Fruit fly (Drosophila melanogaster) whole organism, embryonic: ENCODE results near the gene AstCC.
A peak's percentile ranks its signal among the peaks of the same experiment; 100 is the strongest.

Experiments used
- Ada2b ChIP-seq: fragments of 200-800 bp; sonication (Bioruptor generic); IDR thresholded peaks from 2 replicates; pipeline ENCODE4 v1.3.6; 2022; ENCODE audit warnings: missing biosample characterization, missing genetic modification characterization
- Atf6 ChIP-seq: fragments of 200-800 bp; sonication (Bioruptor generic); IDR thresholded peaks from 2 replicates; pipeline ENCODE4 v1.3.6; 2022; ENCODE audit warnings: missing biosample characterization, missing genetic modification characterization
- CG10267 ChIP-seq: fragments of 200-800 bp; sonication (Bioruptor generic); optimal IDR thresholded peaks from 2 replicates; lab custom pipeline; 2018; ENCODE audit warnings: missing biosample characterization, mild to moderate bottlenecking, missing genetic modification characterization, moderate library complexity
- CG12391 ChIP-seq: fragments of 200-800 bp; sonication (Bioruptor generic); optimal IDR thresholded peaks from 3 replicates; lab custom pipeline; 2018; ENCODE audit warnings: missing biosample characterization, mild to moderate bottlenecking, missing genetic modification characterization, moderate library complexity
- CG13424 ChIP-seq: fragments of 200-800 bp; sonication (Bioruptor generic); optimal IDR thresholded peaks from 2 replicates; lab custom pipeline; 2019; ENCODE audit warnings: missing biosample characterization, mild to moderate bottlenecking, missing genetic modification characterization, moderate library complexity
- CG15011 ChIP-seq: fragments of 200-800 bp; sonication (Bioruptor generic); optimal IDR thresholded peaks from 3 replicates; lab custom pipeline; 2018; ENCODE audit warnings: missing biosample characterization, mild to moderate bottlenecking, missing genetic modification characterization
- CG15514 ChIP-seq: fragments of 200-800 bp; sonication (Bioruptor generic); optimal IDR thresholded peaks from 3 replicates; lab custom pipeline; 2017; ENCODE audit warnings: missing biosample characterization, missing genetic modification characterization, mild to moderate bottlenecking, moderate library complexity, missing genetic modification reagents
- CG16813 ChIP-seq: fragments of 200-800 bp; sonication (Bioruptor generic); IDR thresholded peaks from 3 replicates; pipeline ENCODE4 v1.3.6; 2022; ENCODE audit warnings: missing biosample characterization, missing genetic modification characterization; ENCODE audit not compliant: partially characterized antibody
- CG17186 ChIP-seq: fragments of 200-800 bp; sonication (Bioruptor generic); optimal IDR thresholded peaks from 3 replicates; lab custom pipeline; 2017; ENCODE audit warnings: missing biosample characterization, missing genetic modification reagents, missing genetic modification characterization
- CG2712 ChIP-seq: fragments of 200-800 bp; optimal IDR thresholded peaks from 3 replicates; lab custom pipeline; 2019; ENCODE audit warnings: missing biosample characterization, mild to moderate bottlenecking, missing genetic modification characterization, moderate library complexity
- CG32767 ChIP-seq: fragments of 200-800 bp; sonication (Bioruptor generic); IDR thresholded peaks from 2 replicates; pipeline ENCODE4 v1.3.6; 2022; ENCODE audit warnings: missing biosample characterization, missing genetic modification characterization
- CG34224 ChIP-seq: fragments of 200-800 bp; sonication (Bioruptor generic); IDR thresholded peaks from 3 replicates; pipeline ENCODE4 v1.3.6; 2022; ENCODE audit warnings: missing biosample characterization, missing genetic modification characterization; ENCODE audit not compliant: partially characterized antibody
- CG42726 ChIP-seq: fragments of 200-800 bp; sonication (Bioruptor generic); IDR thresholded peaks from 2 replicates; pipeline ENCODE4 v1.3.6; 2022; ENCODE audit warnings: missing biosample characterization, missing genetic modification characterization; ENCODE audit not compliant: partially characterized antibody
- CG4617 ChIP-seq: fragments of 200-800 bp; sonication (Bioruptor generic); optimal IDR thresholded peaks from 3 replicates; lab custom pipeline; 2016; ENCODE audit warnings: missing biosample characterization, missing genetic modification characterization, borderline replicate concordance
- CG6272 ChIP-seq: fragments of 200-800 bp; sonication (Bioruptor generic); IDR thresholded peaks from 2 replicates; pipeline ENCODE4 v1.3.6; 2022; ENCODE audit warnings: missing biosample characterization, missing genetic modification characterization
- CG7928 ChIP-seq: fragments of 200-800 bp; sonication (Bioruptor generic); optimal IDR thresholded peaks from 2 replicates; lab custom pipeline; 2017; ENCODE audit warnings: missing biosample characterization, mild to moderate bottlenecking, missing genetic modification characterization
- CG8924 ChIP-seq: fragments of 200-800 bp; optimal IDR thresholded peaks from 3 replicates; lab custom pipeline; 2019; ENCODE audit warnings: missing biosample characterization, mild to moderate bottlenecking, missing genetic modification characterization, moderate library complexity
- D19A ChIP-seq: fragments of 200-800 bp; optimal IDR thresholded peaks from 3 replicates; lab custom pipeline; 2019; ENCODE audit warnings: missing biosample characterization, mild to moderate bottlenecking, missing genetic modification characterization, moderate library complexity
- E2f2 ChIP-seq: fragments of 200-800 bp; sonication (Bioruptor generic); IDR thresholded peaks from 2 replicates; pipeline ENCODE4 v1.3.6; 2022; ENCODE audit warnings: missing biosample characterization, missing genetic modification characterization
- GATAe ChIP-seq: fragments of 200-800 bp; sonication (Bioruptor generic); conservative IDR thresholded peaks from 2 replicates; pipeline ENCODE4 v1.3.6; 2022; ENCODE audit warnings: missing biosample characterization, missing genetic modification characterization
- HLH3B ChIP-seq: fragments of 200-800 bp; sonication (Bioruptor generic); IDR thresholded peaks from 2 replicates; pipeline ENCODE4 v1.3.6; 2022; ENCODE audit warnings: missing biosample characterization, missing genetic modification characterization
- Hey ChIP-seq: fragments of 200-800 bp; sonication (Bioruptor generic); optimal IDR thresholded peaks from 3 replicates; lab custom pipeline; 2018; ENCODE audit warnings: missing biosample characterization, mild to moderate bottlenecking, missing genetic modification characterization
- Hr3 ChIP-seq: fragments of 200-800 bp; sonication (Bioruptor generic); optimal IDR thresholded peaks from 3 replicates; lab custom pipeline; 2016; ENCODE audit warnings: missing biosample characterization, missing genetic modification characterization
- Hr51 ChIP-seq, 2 experiments: fragments of 200-800 bp; sonication (Bioruptor generic); optimal IDR thresholded peaks; 2 replicates in 1 of 2; 3 replicates in 1 of 2; lab custom pipeline; 2016 to 2018; ENCODE audit warnings: missing biosample characterization in 2 of 2, missing genetic modification characterization in 2 of 2, mild to moderate bottlenecking in 1 of 2, moderate library complexity in 1 of 2
- Kr ChIP-seq: fragments of 200-800 bp; sonication (Bioruptor generic); optimal IDR thresholded peaks from 2 replicates; lab custom pipeline; 2017; ENCODE audit warnings: missing biosample characterization, mild to moderate bottlenecking, missing genetic modification characterization
- Mad ChIP-seq: fragments of 200-800 bp; sonication (Bioruptor generic); optimal IDR thresholded peaks from 2 replicates; lab custom pipeline; 2016; ENCODE audit warnings: missing biosample characterization, missing genetic modification characterization
- Max ChIP-seq: fragments of 200-800 bp; sonication (Bioruptor generic); optimal IDR thresholded peaks from 2 replicates; lab custom pipeline; 2016; ENCODE audit warnings: missing biosample characterization, mild to moderate bottlenecking, missing genetic modification characterization
- NC2α ChIP-seq: fragments of 200-800 bp; sonication (Bioruptor generic); optimal IDR thresholded peaks from 2 replicates; lab custom pipeline; 2016; ENCODE audit warnings: missing biosample characterization, missing genetic modification characterization
- Ptx1 ChIP-seq: fragments of 200-800 bp; sonication (Bioruptor generic); IDR thresholded peaks from 2 replicates; pipeline ENCODE4 v1.3.6; 2022; ENCODE audit warnings: missing biosample characterization, missing genetic modification characterization
- Six4 ChIP-seq: fragments of 200-800 bp; sonication (Bioruptor generic); optimal IDR thresholded peaks from 2 replicates; lab custom pipeline; 2016; ENCODE audit warnings: missing biosample characterization, missing genetic modification characterization
- ab ChIP-seq: fragments of 200-800 bp; sonication (Bioruptor generic); optimal IDR thresholded peaks from 2 replicates; lab custom pipeline; 2016; ENCODE audit warnings: missing biosample characterization, missing genetic modification characterization
- chinmo ChIP-seq: fragments of 200-800 bp; sonication (Bioruptor generic); IDR thresholded peaks from 4 replicates; pipeline ENCODE4 v1.3.6; 2022; ENCODE audit warnings: missing biosample characterization, missing genetic modification characterization; ENCODE audit not compliant: partially characterized antibody
- chm ChIP-seq: fragments of 200-800 bp; sonication (Bioruptor generic); IDR thresholded peaks from 2 replicates; pipeline ENCODE4 v1.3.6; 2022; ENCODE audit warnings: missing biosample characterization, missing genetic modification characterization
- dmrt11E ChIP-seq: fragments of 200-800 bp; sonication (Bioruptor generic); optimal IDR thresholded peaks from 3 replicates; lab custom pipeline; 2018; ENCODE audit warnings: missing biosample characterization, mild to moderate bottlenecking, missing genetic modification characterization, moderate library complexity
- dmrt99B ChIP-seq: fragments of 200-800 bp; sonication (Bioruptor generic); optimal IDR thresholded peaks from 2 replicates; lab custom pipeline; 2018; ENCODE audit warnings: missing biosample characterization, mild to moderate bottlenecking, missing genetic modification characterization, moderate library complexity
- ind ChIP-seq: fragments of 200-800 bp; sonication (Bioruptor generic); optimal IDR thresholded peaks from 3 replicates; lab custom pipeline; 2016; ENCODE audit warnings: missing biosample characterization, missing genetic modification characterization
- jing ChIP-seq: fragments of 200-800 bp; sonication (Bioruptor generic); optimal IDR thresholded peaks from 2 replicates; lab custom pipeline; 2018; ENCODE audit warnings: missing biosample characterization, mild to moderate bottlenecking, missing genetic modification characterization
- lmd ChIP-seq: fragments of 200-800 bp; sonication (Bioruptor generic); IDR thresholded peaks from 2 replicates; pipeline ENCODE4 v1.3.6; 2022; ENCODE audit warnings: missing biosample characterization, missing genetic modification characterization
- lola ChIP-seq, 3 experiments: fragments of >200 bp in 2 of 3; fragments of 200-800 bp in 1 of 3; sonication (Bioruptor generic) in 1 of 3; optimal IDR thresholded peaks; 2 replicates each; lab custom pipeline; 2017 to 2019; ENCODE audit warnings: missing biosample characterization in 3 of 3, missing genetic modification characterization in 3 of 3, mild to moderate bottlenecking in 1 of 3, moderate library complexity in 1 of 3
- mld ChIP-seq: fragments of 200-800 bp; sonication (Bioruptor generic); IDR thresholded peaks from 3 replicates; pipeline ENCODE4 v1.3.6; 2022; ENCODE audit warnings: missing biosample characterization, missing genetic modification characterization; ENCODE audit not compliant: partially characterized antibody
- nmo ChIP-seq: fragments of 200-800 bp; sonication (Bioruptor generic); optimal IDR thresholded peaks from 2 replicates; lab custom pipeline; 2018; ENCODE audit warnings: missing biosample characterization, mild to moderate bottlenecking, missing genetic modification characterization, moderate library complexity
- pan ChIP-seq, 4 experiments: fragments of >200 bp in 3 of 4; fragments of 200-800 bp in 1 of 4; sonication (Bioruptor generic) in 1 of 4; optimal IDR thresholded peaks in 3 of 4; IDR thresholded peaks in 1 of 4; 2 replicates each; pipeline versions ENCODE4 v1.3.6 to Lab custom; 2017 to 2022; ENCODE audit warnings: missing biosample characterization in 2 of 4, missing genetic modification characterization in 2 of 4, mixed read lengths in 1 of 4
- row ChIP-seq: fragments of 200-800 bp; sonication (Bioruptor generic); IDR thresholded peaks from 3 replicates; pipeline ENCODE4 v1.3.6; 2022; ENCODE audit warnings: missing biosample characterization, missing genetic modification characterization
- slbo ChIP-seq: fragments of 200-800 bp; sonication (Bioruptor generic); IDR thresholded peaks from 2 replicates; pipeline ENCODE4 v1.3.6; 2022; ENCODE audit warnings: missing biosample characterization, missing genetic modification characterization
- ssp ChIP-seq: fragments of 200-800 bp; sonication (Bioruptor generic); IDR thresholded peaks from 2 replicates; pipeline ENCODE4 v1.3.6; 2022; ENCODE audit warnings: missing biosample characterization, missing genetic modification characterization
- tgo ChIP-seq: fragments of 200-800 bp; sonication (Bioruptor generic); IDR thresholded peaks from 3 replicates; pipeline ENCODE4 v1.3.6; 2022; ENCODE audit warnings: missing biosample characterization, missing genetic modification characterization
- trh ChIP-seq: fragments of 200-800 bp; sonication (Bioruptor generic); optimal IDR thresholded peaks from 2 replicates; lab custom pipeline; 2016; ENCODE audit warnings: missing biosample characterization, missing genetic modification characterization
- zfh1 ChIP-seq: fragments of 200-800 bp; sonication (Bioruptor generic); IDR thresholded peaks from 3 replicates; pipeline ENCODE4 v1.3.6; 2022; ENCODE audit warnings: missing biosample characterization, missing genetic modification characterization

AstCC gene

dm6 chr2L:11091111-11091510 lies 6.1 kb upstream of the AstCC start, which contains the start of gene Wdr59 (continued):
- TF ChIP-seq CG13424 (peak; percentile 57), CG8924 (tag; lab: Kevin White, UChicago) (peak; percentile 29), pan (optimal IDR thresholded peaks at IDR 0.05; lab: Kevin White, UChicago) (no peak), pan (GFP tag; optimal IDR thresholded peaks at IDR 0.05 in 1 of 2, IDR thresholded peaks at IDR 0.05 in 1 of 2) (peak in 1 of 2 experiments; percentile 25), CG4617 (peak; percentile 35), Ada2b (GFP tag; lab: Robert Waterston, UW) (no peak), zfh1 (GFP tag; lab: Robert Waterston, UW) (peak; percentile 52; the same call in 2 of the 3 replicates), dmrt11E (tag; lab: Kevin White, UChicago) (peak; percentile 49), HLH3B (GFP tag; lab: Robert Waterston, UW) (no peak), tgo (GFP tag; lab: Robert Waterston, UW) (peak; percentile 36; the same call in 1 of the 3 replicates), ab (GFP tag; lab: Kevin White, UChicago) (no peak), nmo (GFP tag; lab: Kevin White, UChicago) (peak; percentile 71), CG2712 (tag; lab: Kevin White, UChicago) (peak; percentile 72), Mad (peak; percentile 22), slbo (GFP tag; lab: Robert Waterston, UW) (peak; percentile 70), dmrt99B (tag; lab: Kevin White, UChicago) (no peak), jing (GFP tag; lab: Kevin White, UChicago) (no peak), chm (GFP tag; lab: Robert Waterston, UW) (no peak), CG10267 (tag; lab: Kevin White, UChicago) (peak; percentile 69), D19A (tag; lab: Kevin White, UChicago) (no peak), CG16813 (GFP tag; lab: Robert Waterston, UW) (peak; percentile 65), ind (GFP tag; lab: Kevin White, UChicago) (peak; percentile 52), CG32767 (no peak), Hr3 (GFP tag; lab: Kevin White, UChicago) (peak; percentile 53), Six4 (peak; percentile 47), Max (GFP tag; lab: Kevin White, UChicago) (peak; percentile 64), CG6272 (GFP tag; lab: Robert Waterston, UW) (no peak), lmd (peak; percentile 16; the same call in 1 of the 2 replicates), CG42726 (GFP tag; lab: Robert Waterston, UW) (no peak), CG34224 (GFP tag; lab: Robert Waterston, UW) (peak; percentile 72; the same call in 2 of the 3 replicates), ssp (GFP tag; lab: Robert Waterston, UW) (0 out of 2 replicates have a peak, but pooled peaks have one; percentile 13), CG7928 (GFP tag; lab: Kevin White, UChicago) (peak; percentile 38), E2f2 (GFP tag; lab: Robert Waterston, UW) (peak; percentile 90), row (GFP tag; lab: Robert Waterston, UW) (peak; percentile 93), chinmo (GFP tag; lab: Robert Waterston, UW) (no peak), trh (no peak), lola (GFP tag; optimal IDR thresholded peaks at IDR 0.05; lab: Kevin White, UChicago) (peak in 1 of 3 experiments; percentile 59), Hr51 (GFP tag; optimal IDR thresholded peaks at IDR 0.05; lab: Kevin White, UChicago) (peak in 1 of 2 experiments; percentile 11), CG17186 (no peak), NC2α (GFP tag; lab: Kevin White, UChicago) (no peak), Atf6 (GFP tag; lab: Robert Waterston, UW) (no peak), Ptx1 (0 out of 2 replicates have a peak, but pooled peaks have one; percentile 20), mld (GFP tag; lab: Robert Waterston, UW) (no peak), CG12391 (tag; lab: Kevin White, UChicago) (peak; percentile 75), CG15011 (no peak), GATAe (GFP tag; lab: Robert Waterston, UW) (no peak), CG15514 (GFP tag; lab: Kevin White, UChicago) (peak; percentile 57), Kr (no peak), Hey (no peak)
